Fruit fly (Drosophila melanogaster): ENCODE results near the gene CG31269.
A peak's percentile ranks its signal among the peaks of the same experiment; 100 is the strongest.

Gene CG31269

DNA sequence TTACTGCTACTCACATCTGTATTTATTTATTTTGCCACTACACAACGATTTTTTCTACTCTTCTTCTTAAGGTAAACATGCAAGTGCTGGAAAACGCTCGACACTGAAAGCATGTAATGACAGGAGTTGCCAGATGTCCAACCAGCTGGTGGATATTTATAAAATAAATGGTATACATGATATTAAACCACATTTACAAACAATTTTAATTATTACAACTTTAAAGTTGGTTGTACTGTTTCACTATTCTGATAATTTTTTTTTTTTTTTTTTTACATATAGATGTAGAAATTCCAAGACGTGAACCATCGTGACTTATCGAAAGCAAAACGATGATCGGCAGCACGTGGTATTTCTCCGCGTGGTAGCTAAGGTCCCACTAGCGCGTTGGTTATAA, 47.1 kb upstream of the CG31269 start, which contains the start of the genes Keap1 and kuk (continued):
- TF ChIP-seq CG4424 (GFP tag; optimal IDR thresholded peaks at IDR 0.05) = peak; percentile 30
- TF ChIP-seq Camta (GFP tag; optimal IDR thresholded peaks at IDR 0.05) = peak; percentile 65
- peak; percentile 44 for TF ChIP-seq CG10366 (GFP tag; IDR thresholded peaks at IDR 0.05)
- peak; percentile 60 for TF ChIP-seq Bdp1 (GFP tag; optimal IDR thresholded peaks at IDR 0.05)
- peak; percentile 92 for TF ChIP-seq Lhr (GFP tag; optimal IDR thresholded peaks at IDR 0.05)
- peak; percentile 67 for TF ChIP-seq ranshi (GFP tag; IDR thresholded peaks at IDR 0.05)
- peak; percentile 4 for TF ChIP-seq HLHmδ (GFP tag; optimal IDR thresholded peaks at IDR 0.05)
- no peak for TF ChIP-seq nerfin-2 (GFP tag; IDR thresholded peaks at IDR 0.05; ENCODE audit: partially characterized antibody)
- TF ChIP-seq CG6689 (GFP tag; IDR thresholded peaks at IDR 0.05) = no peak
- peak; percentile 38 for TF ChIP-seq oc (tag; optimal IDR thresholded peaks at IDR 0.05)
- TF ChIP-seq CG9932 (GFP tag; IDR thresholded peaks at IDR 0.05) = peak; percentile 74
- TF ChIP-seq zen2 (GFP tag; IDR thresholded peaks at IDR 0.05; ENCODE audit: partially characterized antibody) = no peak; the same call in 2 of the 3 replicates
- TF ChIP-seq sr (GFP tag; IDR thresholded peaks at IDR 0.05) = no peak
- 0 out of 3 replicates have a peak, but pooled peaks have one; percentile 15 for TF ChIP-seq croc (GFP tag; conservative IDR thresholded peaks at IDR 0.05)
- TF ChIP-seq usp (GFP tag; optimal IDR thresholded peaks at IDR 0.05) = no peak
- no peak for TF ChIP-seq sim (GFP tag; IDR thresholded peaks at IDR 0.05)
- TF ChIP-seq Neu2 (GFP tag; optimal IDR thresholded peaks at IDR 0.05; ENCODE audit: borderline replicate concordance) = no peak
- peak; percentile 60 for TF ChIP-seq gro (GFP tag; optimal IDR thresholded peaks at IDR 0.05)
- peak; percentile 37; the same call in 1 of the 2 replicates for TF ChIP-seq Ada2b (GFP tag; IDR thresholded peaks at IDR 0.05)
- peak in 1 of 2 experiments; percentile 24 for TF ChIP-seq bsh (GFP tag; optimal IDR thresholded peaks at IDR 0.05)
- peak; percentile 82 for TF ChIP-seq CG14710 (tag; optimal IDR thresholded peaks at IDR 0.05)
- peak; percentile 12 for TF ChIP-seq CG2678 (tag; optimal IDR thresholded peaks at IDR 0.05)
- TF ChIP-seq insv (GFP tag; optimal IDR thresholded peaks at IDR 0.05) = peak in 1 of 2 experiments; percentile 57
- TF ChIP-seq Aef1 (GFP tag; IDR thresholded peaks at IDR 0.05) = no peak
- peak; percentile 64 for TF ChIP-seq ci (GFP tag; IDR thresholded peaks at IDR 0.05)
- TF ChIP-seq chn (GFP tag; optimal IDR thresholded peaks at IDR 0.05) = peak; percentile 50
- peak; percentile 75 for TF ChIP-seq sob (GFP tag; IDR thresholded peaks at IDR 0.05)
- peak; percentile 24 for TF ChIP-seq vfl (GFP tag; optimal IDR thresholded peaks at IDR 0.05)
- TF ChIP-seq sna (GFP tag; IDR thresholded peaks at IDR 0.05; ENCODE audit: partially characterized antibody) = peak; percentile 72
- no peak for TF ChIP-seq HLH3B (GFP tag; IDR thresholded peaks at IDR 0.05)
- peak; percentile 12 for TF ChIP-seq CG2875 (GFP tag; optimal IDR thresholded peaks at IDR 0.05)
- TF ChIP-seq gcm (GFP tag; optimal IDR thresholded peaks at IDR 0.05) = no peak
- 0 out of 3 replicates have a peak, but pooled peaks have one; percentile 66 for TF ChIP-seq CG11456 (GFP tag; IDR thresholded peaks at IDR 0.05)
- peak; percentile 58 for TF ChIP-seq eyg (GFP tag; optimal IDR thresholded peaks at IDR 0.05)
- TF ChIP-seq Scr (GFP tag; IDR thresholded peaks at IDR 0.05; ENCODE audit: partially characterized antibody) = peak; percentile 88
- TF ChIP-seq hbn (GFP tag; IDR thresholded peaks at IDR 0.05; ENCODE audit: partially characterized antibody) = peak; percentile 83
- peak; percentile 44 for TF ChIP-seq schlank (tag; optimal IDR thresholded peaks at IDR 0.05)
- TF ChIP-seq CG17802 (tag; optimal IDR thresholded peaks at IDR 0.05) = peak; percentile 11
- TF ChIP-seq CG13775 (GFP tag; optimal IDR thresholded peaks at IDR 0.05) = peak; percentile 53
- no peak for TF ChIP-seq D (optimal IDR thresholded peaks at IDR 0.05)
- TF ChIP-seq D (GFP tag; optimal IDR thresholded peaks at IDR 0.05) = no peak
- TF ChIP-seq danr (GFP tag; IDR thresholded peaks at IDR 0.05) = 0 out of 2 replicates have a peak, but pooled peaks have one; percentile 20
- peak; percentile 63; the same call in 1 of the 3 replicates for TF ChIP-seq zfh1 (GFP tag; IDR thresholded peaks at IDR 0.05)
- TF ChIP-seq CG1647 (GFP tag; optimal IDR thresholded peaks at IDR 0.05) = peak; percentile 71
- peak; percentile 50; the same call in 1 of the 2 replicates for TF ChIP-seq NFAT (GFP tag; IDR thresholded peaks at IDR 0.05)
- TF ChIP-seq pfk (GFP tag; optimal IDR thresholded peaks at IDR 0.05) = peak; percentile 29
- peak; percentile 27 for TF ChIP-seq Atf-2 (GFP tag; optimal IDR thresholded peaks at IDR 0.05)
- no peak for TF ChIP-seq Hr78 (GFP tag; optimal IDR thresholded peaks at IDR 0.05)
- peak; percentile 57 for TF ChIP-seq pho (GFP tag; optimal IDR thresholded peaks at IDR 0.05)
- TF ChIP-seq ATbp (GFP tag; optimal IDR thresholded peaks at IDR 0.05) = peak; percentile 24

Measured in whole organism, embryonic.